Worm (Caenorhabditis elegans): ENCODE results near the gene str-109.

The str-109 gene

ce11 chrV:16115381-16115780 is 46.6 kb downstream of the str-109 start, which contains the start of gene str-25:
Gene str-25, plus strand, starts transcription at chrV:16115681.
- no peak for TF ChIP-seq fkh-2 (tag; optimal IDR thresholded peaks at IDR 0.05)
- no peak for TF ChIP-seq nfya-1 (tag; optimal IDR thresholded peaks at IDR 0.05; ENCODE audit: insufficient read depth)
- TF ChIP-seq mdl-1 (tag; optimal IDR thresholded peaks at IDR 0.05) = no peak
- TF ChIP-seq nhr-12 (tag; optimal IDR thresholded peaks at IDR 0.05) = no peak
- TF ChIP-seq pha-4 (tag; optimal IDR thresholded peaks at IDR 0.05) = no peak
- TF ChIP-seq pqm-1 (tag; optimal IDR thresholded peaks at IDR 0.05) = no peak
- TF ChIP-seq ceh-16 (tag; optimal IDR thresholded peaks at IDR 0.05) = no peak
- TF ChIP-seq egl-5 (tag; optimal IDR thresholded peaks at IDR 0.05) = no peak

ce11 chrV:16114237-16114636 is 47.8 kb downstream of the str-109 start, which contains the start of gene srxa-16:
Gene srxa-16, minus strand, starts transcription at chrV:16114337.
- TF ChIP-seq ceh-9 (tag; optimal IDR thresholded peaks at IDR 0.05) = no peak
- no peak for TF ChIP-seq nhr-237 (tag; optimal IDR thresholded peaks at IDR 0.05)
